Worm (Caenorhabditis elegans) whole organism, L2 larva: ENCODE results near the gene F47B8.18.

ENCODE experiments used
- lin-13 ChIP-seq: fragments of 150-350 bp; optimal IDR thresholded peaks from 2 replicates; lab custom pipeline; 2014; ENCODE audit warnings: missing biosample characterization, missing genetic modification reagents, missing genetic modification characterization
- nhr-12 ChIP-seq: fragments of 150-350 bp; optimal IDR thresholded peaks from 2 replicates; lab custom pipeline; 2014; ENCODE audit warnings: missing biosample characterization, missing genetic modification characterization
- snpc-4 ChIP-seq: fragments of 150-350 bp; optimal IDR thresholded peaks from 2 replicates; lab custom pipeline; 2014; ENCODE audit warnings: missing biosample characterization, missing genetic modification characterization
- ztf-11 ChIP-seq: sonication (generic microtip); optimal IDR thresholded peaks from 2 replicates; lab custom pipeline; 2017; ENCODE audit warnings: missing biosample characterization, missing genetic modification characterization

DNA sequence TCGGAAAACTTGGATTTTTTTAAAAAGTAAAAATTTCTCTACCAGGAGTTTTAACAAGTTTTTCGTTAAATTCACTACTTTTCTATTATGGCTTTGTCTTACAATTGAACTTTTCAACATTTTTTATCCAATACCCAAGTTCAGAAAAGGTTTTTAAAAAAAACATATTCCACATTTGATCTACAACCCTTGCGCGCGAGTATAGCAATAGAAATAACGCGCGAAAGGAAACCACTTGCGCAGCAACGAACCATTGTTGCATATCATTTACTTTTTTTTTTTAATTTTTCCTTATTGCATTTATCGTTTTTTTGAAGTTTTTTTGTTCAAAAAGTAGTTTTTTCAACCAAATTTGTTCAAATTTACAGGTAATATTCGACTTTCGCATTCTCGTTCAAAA lies 39.5 kb downstream of the F47B8.18 start, which contains the start of gene F40G12.11:
- TF ChIP-seq nhr-12 (no peak), ztf-11 (no peak), snpc-4 (tag; lab: Kevin White, UChicago) (no peak), lin-13 (GFP tag; lab: Kevin White, UChicago) (no peak)
